Worm (Caenorhabditis elegans): ENCODE measurements around the gene C17C3.24.
A peak's percentile ranks its signal among the peaks of the same experiment; 100 is the strongest.

Gene C17C3.24

DNA sequence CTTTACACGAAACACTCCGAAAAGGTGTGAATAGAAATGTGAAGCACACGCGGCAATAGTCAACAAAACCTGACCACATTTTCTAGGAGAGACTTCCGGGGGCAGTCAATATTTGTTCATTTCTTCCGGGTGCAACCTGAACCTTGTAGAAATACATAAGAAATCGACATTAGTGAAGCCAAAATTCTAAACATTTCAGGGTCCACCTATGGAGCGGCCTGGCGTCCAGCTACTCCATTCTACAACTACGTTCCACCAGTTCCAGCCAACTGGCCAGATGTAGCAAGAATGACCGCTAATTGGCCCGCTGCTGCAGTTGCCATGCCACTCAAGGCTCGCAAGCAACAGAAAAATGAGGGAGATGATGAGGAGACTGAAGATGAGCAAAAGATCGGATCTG, 37.7 kb upstream of the C17C3.24 start:
- no peak for TF ChIP-seq unc-62 (GFP tag; optimal IDR thresholded peaks at IDR 0.05)
- no peak for TF ChIP-seq C34F6.9 (tag; optimal IDR thresholded peaks at IDR 0.05)
- no peak for TF ChIP-seq nhr-129 (tag; optimal IDR thresholded peaks at IDR 0.05)
- no peak for TF ChIP-seq fos-1 (tag; optimal IDR thresholded peaks at IDR 0.05)
- TF ChIP-seq ceh-82 (tag; optimal IDR thresholded peaks at IDR 0.05): no peak
- no peak for TF ChIP-seq blmp-1 (tag; optimal IDR thresholded peaks at IDR 0.05; ENCODE audit: insufficient read depth)
- TF ChIP-seq crh-2 (tag; optimal IDR thresholded peaks at IDR 0.05): no peak
- TF ChIP-seq unc-39 (tag; optimal IDR thresholded peaks at IDR 0.05): no peak
- TF ChIP-seq lin-39 (tag; optimal IDR thresholded peaks at IDR 0.05): no peak
- no peak for TF ChIP-seq ztf-4 (tag; optimal IDR thresholded peaks at IDR 0.05)
- TF ChIP-seq zag-1 (tag; optimal IDR thresholded peaks at IDR 0.05): no peak
- TF ChIP-seq skn-1 (tag; optimal IDR thresholded peaks at IDR 0.05): no peak

DNA sequence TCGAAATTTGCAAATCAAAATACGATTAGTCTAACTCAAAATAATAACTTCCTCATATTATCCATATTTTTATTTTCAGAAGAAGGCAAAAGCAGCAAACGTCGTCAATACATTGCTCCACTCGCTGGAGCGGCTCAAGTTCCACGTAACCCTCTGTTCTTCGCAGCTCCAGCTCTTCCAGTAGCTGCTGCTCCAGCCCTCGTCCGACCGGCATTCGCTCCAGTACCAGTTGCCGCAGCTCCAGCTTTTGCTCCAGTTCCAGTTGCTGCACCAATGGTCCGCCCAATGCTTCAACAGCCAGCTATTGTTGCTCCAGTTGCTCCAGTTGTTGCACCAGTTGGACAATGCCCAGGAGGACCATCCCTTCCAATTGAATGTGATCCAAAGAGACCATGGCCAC, 37.1 kb upstream of the C17C3.24 start:
- no peak for TF ChIP-seq sma-3 (GFP tag; optimal IDR thresholded peaks at IDR 0.05)
- no peak for TF ChIP-seq fos-1 (tag; optimal IDR thresholded peaks at IDR 0.05)
- TF ChIP-seq nhr-129 (tag; optimal IDR thresholded peaks at IDR 0.05): no peak
- no peak for TF ChIP-seq C34F6.9 (tag; optimal IDR thresholded peaks at IDR 0.05)
- no peak for TF ChIP-seq lin-11 (tag; optimal IDR thresholded peaks at IDR 0.05)
- no peak for TF ChIP-seq aly-2 (tag; optimal IDR thresholded peaks at IDR 0.05)
- TF ChIP-seq crh-2 (tag; optimal IDR thresholded peaks at IDR 0.05): no peak
- TF ChIP-seq gmeb-1 (tag; optimal IDR thresholded peaks at IDR 0.05): no peak
- no peak for TF ChIP-seq mbf-1 (tag; optimal IDR thresholded peaks at IDR 0.05)
- no peak for TF ChIP-seq unc-55 (GFP tag; optimal IDR thresholded peaks at IDR 0.05)
- TF ChIP-seq zag-1 (tag; optimal IDR thresholded peaks at IDR 0.05): no peak

DNA sequence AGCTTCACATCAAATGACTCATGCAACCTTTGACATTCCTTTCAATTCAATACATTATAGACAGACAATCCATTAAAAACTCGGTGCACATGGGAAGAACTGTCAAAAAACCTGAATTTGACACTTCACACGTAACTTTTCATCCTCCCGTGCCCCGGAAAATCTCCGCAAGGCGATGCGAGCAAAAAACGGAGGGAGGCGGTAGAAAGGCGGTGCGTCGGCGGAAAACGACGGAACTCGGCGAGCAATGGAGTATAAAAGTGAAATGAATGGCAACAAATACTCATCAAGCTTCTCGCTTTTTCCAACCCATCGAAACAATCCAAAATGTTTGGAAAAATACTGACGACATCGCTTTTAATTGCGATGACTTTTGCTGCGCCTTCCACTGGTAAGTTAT, 36.5 kb upstream of the C17C3.24 start, which contains the start of gene T25E4.1:
Gene T25E4.1 (plus strand): TSS at position 301 of the 400 bp plus-strand sequence.
- no peak for TF ChIP-seq lin-13 (GFP tag; optimal IDR thresholded peaks at IDR 0.05)
- no peak for TF ChIP-seq ZK546.5 (tag; optimal IDR thresholded peaks at IDR 0.05)
- TF ChIP-seq R02D3.7 (tag; optimal IDR thresholded peaks at IDR 0.05): no peak
- TF ChIP-seq sma-9 (GFP tag; optimal IDR thresholded peaks at IDR 0.05): no peak
- no peak for TF ChIP-seq sma-9 (tag; optimal IDR thresholded peaks at IDR 0.05)
- no peak for TF ChIP-seq nhr-129 (tag; optimal IDR thresholded peaks at IDR 0.05)
- no peak for TF ChIP-seq unc-62 (GFP tag; optimal IDR thresholded peaks at IDR 0.05)
- no peak for TF ChIP-seq dmd-4 (tag; optimal IDR thresholded peaks at IDR 0.05)
- TF ChIP-seq nhr-25 (tag; optimal IDR thresholded peaks at IDR 0.05): no peak
- TF ChIP-seq nhr-10 (tag; optimal IDR thresholded peaks at IDR 0.05): no peak
- no peak for TF ChIP-seq unc-39 (tag; optimal IDR thresholded peaks at IDR 0.05)
- TF ChIP-seq lsy-2 (tag; optimal IDR thresholded peaks at IDR 0.05): no peak
- no peak for TF ChIP-seq alr-1 (tag; optimal IDR thresholded peaks at IDR 0.05)
- TF ChIP-seq ama-1 (optimal IDR thresholded peaks at IDR 0.05): no peak
- TF ChIP-seq peb-1 (tag; optimal IDR thresholded peaks at IDR 0.05): no peak
- no peak for TF ChIP-seq lin-11 (tag; optimal IDR thresholded peaks at IDR 0.05)

ce11 chrII:5577060-5577459, 35.5 kb upstream of the C17C3.24 start:
- TF ChIP-seq nhr-12 (tag; optimal IDR thresholded peaks at IDR 0.05): no peak
- no peak for TF ChIP-seq sma-3 (GFP tag; optimal IDR thresholded peaks at IDR 0.05)
- TF ChIP-seq alr-1 (tag; optimal IDR thresholded peaks at IDR 0.05): no peak
- no peak for TF ChIP-seq elt-3 (tag; optimal IDR thresholded peaks at IDR 0.05)
- TF ChIP-seq ztf-4 (tag; optimal IDR thresholded peaks at IDR 0.05): no peak
- no peak for TF ChIP-seq aly-2 (tag; optimal IDR thresholded peaks at IDR 0.05)
- TF ChIP-seq nhr-77 (tag; optimal IDR thresholded peaks at IDR 0.05): no peak
- TF ChIP-seq lin-11 (tag; optimal IDR thresholded peaks at IDR 0.05): peak; percentile 34
- no peak for TF ChIP-seq zag-1 (tag; optimal IDR thresholded peaks at IDR 0.05)
- TF ChIP-seq egl-27 (tag; optimal IDR thresholded peaks at IDR 0.05): no peak
- TF ChIP-seq dmd-4 (tag; optimal IDR thresholded peaks at IDR 0.05): no peak
- no peak for TF ChIP-seq unc-62 (GFP tag; optimal IDR thresholded peaks at IDR 0.05)
- no peak for TF ChIP-seq mbf-1 (tag; optimal IDR thresholded peaks at IDR 0.05)
- peak; percentile 49 for TF ChIP-seq fos-1 (tag; optimal IDR thresholded peaks at IDR 0.05)
- no peak for TF ChIP-seq sem-4 (tag; optimal IDR thresholded peaks at IDR 0.05)
- TF ChIP-seq blmp-1 (tag; optimal IDR thresholded peaks at IDR 0.05; ENCODE audit: insufficient read depth): no peak
- TF ChIP-seq nhr-23 (tag; optimal IDR thresholded peaks at IDR 0.05): no peak
- no peak for TF ChIP-seq ztf-1 (GFP tag; conservative IDR thresholded peaks at IDR 0.05)
- no peak for TF ChIP-seq nhr-25 (tag; optimal IDR thresholded peaks at IDR 0.05)
- TF ChIP-seq peb-1 (tag; optimal IDR thresholded peaks at IDR 0.05): no peak
- TF ChIP-seq sma-9 (GFP tag; optimal IDR thresholded peaks at IDR 0.05): peak; percentile 42
- TF ChIP-seq sma-9 (tag; optimal IDR thresholded peaks at IDR 0.05): no peak
- TF ChIP-seq F13H6.1 (tag; optimal IDR thresholded peaks at IDR 0.05): no peak
- TF ChIP-seq nhr-11 (tag; optimal IDR thresholded peaks at IDR 0.05): no peak
- TF ChIP-seq gmeb-1 (tag; optimal IDR thresholded peaks at IDR 0.05): peak; percentile 28
- TF ChIP-seq skn-1 (tag; optimal IDR thresholded peaks at IDR 0.05): no peak
- TF ChIP-seq R02D3.7 (tag; optimal IDR thresholded peaks at IDR 0.05): no peak
- no peak for TF ChIP-seq nhr-237 (tag; optimal IDR thresholded peaks at IDR 0.05)
- no peak for TF ChIP-seq ZK546.5 (tag; optimal IDR thresholded peaks at IDR 0.05)
- no peak for TF ChIP-seq elt-1 (tag; optimal IDR thresholded peaks at IDR 0.05)
- peak; percentile 33 for TF ChIP-seq snpc-4 (tag; optimal IDR thresholded peaks at IDR 0.05)
- TF ChIP-seq mdl-1 (tag; optimal IDR thresholded peaks at IDR 0.05): no peak
- TF ChIP-seq nhr-10 (tag; optimal IDR thresholded peaks at IDR 0.05): no peak
- TF ChIP-seq mab-5 (tag; optimal IDR thresholded peaks at IDR 0.05): no peak
- no peak for TF ChIP-seq nhr-6 (tag; optimal IDR thresholded peaks at IDR 0.05)
- TF ChIP-seq ztf-11 (tag; optimal IDR thresholded peaks at IDR 0.05): no peak

Data from whole organism, L2 larva.